Worm (Caenorhabditis elegans): ENCODE data around the gene ash-2.

The ash-2 gene

ce11 chrII:11968275-11968674 lies 11.4 kb upstream of the ash-2 start, which contains the start of gene mex-1:
Gene mex-1 (plus strand): TSS chrII:11968637.
- TF ChIP-seq tbx-8 (GFP tag; optimal IDR thresholded peaks at IDR 0.05), result no peak
- TF ChIP-seq ceh-43 (GFP tag; optimal IDR thresholded peaks at IDR 0.05), result no peak
- no peak for TF ChIP-seq mls-2 (tag; optimal IDR thresholded peaks at IDR 0.05)
- no peak for TF ChIP-seq nhr-12 (tag; optimal IDR thresholded peaks at IDR 0.05)
- TF ChIP-seq bed-3 (GFP tag; optimal IDR thresholded peaks at IDR 0.05), result no peak
- TF ChIP-seq lsy-2 (tag; optimal IDR thresholded peaks at IDR 0.05), result no peak
- TF ChIP-seq ztf-11 (tag; optimal IDR thresholded peaks at IDR 0.05), result no peak
- TF ChIP-seq nhr-76 (tag; optimal IDR thresholded peaks at IDR 0.05), result no peak

ce11 chrII:11969033-11969432 lies 10.6 kb upstream of the ash-2 start:
- no peak for TF ChIP-seq unc-39 (tag; optimal IDR thresholded peaks at IDR 0.05)
- no peak for TF ChIP-seq ceh-43 (GFP tag; optimal IDR thresholded peaks at IDR 0.05)
- no peak for TF ChIP-seq nhr-76 (tag; optimal IDR thresholded peaks at IDR 0.05)
- TF ChIP-seq hlh-1 (tag; optimal IDR thresholded peaks at IDR 0.05), result no peak
- no peak for TF ChIP-seq ces-1 (GFP tag; optimal IDR thresholded peaks at IDR 0.05)
- no peak for TF ChIP-seq bed-3 (GFP tag; optimal IDR thresholded peaks at IDR 0.05)
- TF ChIP-seq ham-2 (GFP tag; optimal IDR thresholded peaks at IDR 0.05), result no peak
- no peak for TF ChIP-seq flh-1 (GFP tag; optimal IDR thresholded peaks at IDR 0.05)
- no peak for TF ChIP-seq ztf-11 (tag; optimal IDR thresholded peaks at IDR 0.05)
- no peak for TF ChIP-seq elt-3 (tag; optimal IDR thresholded peaks at IDR 0.05)
- TF ChIP-seq cnd-1 (tag; optimal IDR thresholded peaks at IDR 0.05), result no peak
- TF ChIP-seq mls-2 (tag; optimal IDR thresholded peaks at IDR 0.05), result no peak
- TF ChIP-seq nhr-12 (tag; optimal IDR thresholded peaks at IDR 0.05), result no peak
- TF ChIP-seq zip-8 (tag; optimal IDR thresholded peaks at IDR 0.05), result no peak
- TF ChIP-seq ceh-83 (GFP tag; optimal IDR thresholded peaks at IDR 0.05), result no peak
- TF ChIP-seq sptf-1 (tag; optimal IDR thresholded peaks at IDR 0.05), result no peak
- TF ChIP-seq nhr-237 (tag; optimal IDR thresholded peaks at IDR 0.05), result no peak
- no peak for TF ChIP-seq nhr-28 (tag; optimal IDR thresholded peaks at IDR 0.05)

ce11 chrII:11971009-11971636 lies 8.5 kb upstream of the ash-2 start:
- no peak for TF ChIP-seq nhr-76 (tag; optimal IDR thresholded peaks at IDR 0.05)

- TF ChIP-seq lsy-2 (tag; optimal IDR thresholded peaks at IDR 0.05) (no peak), unc-120 (tag; optimal IDR thresholded peaks at IDR 0.05; ENCODE audit: poor library complexity, severe bottlenecking) (no peak), ces-1 (GFP tag; optimal IDR thresholded peaks at IDR 0.05) (no peak), nhr-2 (tag; optimal IDR thresholded peaks at IDR 0.05) (no peak), hlh-1 (tag; optimal IDR thresholded peaks at IDR 0.05) (no peak), ceh-83 (GFP tag; optimal IDR thresholded peaks at IDR 0.05) (no peak), sem-2 (GFP tag; optimal IDR thresholded peaks at IDR 0.05) (no peak), zip-8 (tag; optimal IDR thresholded peaks at IDR 0.05) (no peak), ztf-11 (tag; optimal IDR thresholded peaks at IDR 0.05) (no peak), unc-39 (tag; optimal IDR thresholded peaks at IDR 0.05) (no peak), nhr-237 (tag; optimal IDR thresholded peaks at IDR 0.05) (no peak), mep-1 (tag; optimal IDR thresholded peaks at IDR 0.05) (no peak), mab-5 (tag; optimal IDR thresholded peaks at IDR 0.05) (no peak), blmp-1 (tag; optimal IDR thresholded peaks at IDR 0.05) (no peak)
Measured at ce11 chrII:11972266-11972665, 7.4 kb upstream of the ash-2 start.

- TF ChIP-seq lin-32 (GFP tag; optimal IDR thresholded peaks at IDR 0.05) (no peak), M03D4.4 (tag; optimal IDR thresholded peaks at IDR 0.05) (no peak), unc-120 (tag; optimal IDR thresholded peaks at IDR 0.05; ENCODE audit: poor library complexity, severe bottlenecking) (no peak), snpc-4 (tag; optimal IDR thresholded peaks at IDR 0.05) (no peak), flh-1 (GFP tag; optimal IDR thresholded peaks at IDR 0.05) (no peak), ham-2 (GFP tag; optimal IDR thresholded peaks at IDR 0.05) (no peak)
Measured at ce11 chrII:11973632-11974031, 6.0 kb upstream of the ash-2 start, which contains the start of gene acbp-6. Gene acbp-6 (minus strand): TSS chrII:11973732.

Measured in whole organism, mixed stage, embryonic.